Worm (Caenorhabditis elegans) whole organism, dauer: ENCODE results near the gene C27H5.6.

Source experiments
- unc-62 ChIP-seq: sonication (generic microtip); optimal IDR thresholded peaks from 2 replicates; lab custom pipeline; 2017; ENCODE audit warnings: missing biosample characterization, missing genetic modification reagents, missing genetic modification characterization

Gene C27H5.6

DNA sequence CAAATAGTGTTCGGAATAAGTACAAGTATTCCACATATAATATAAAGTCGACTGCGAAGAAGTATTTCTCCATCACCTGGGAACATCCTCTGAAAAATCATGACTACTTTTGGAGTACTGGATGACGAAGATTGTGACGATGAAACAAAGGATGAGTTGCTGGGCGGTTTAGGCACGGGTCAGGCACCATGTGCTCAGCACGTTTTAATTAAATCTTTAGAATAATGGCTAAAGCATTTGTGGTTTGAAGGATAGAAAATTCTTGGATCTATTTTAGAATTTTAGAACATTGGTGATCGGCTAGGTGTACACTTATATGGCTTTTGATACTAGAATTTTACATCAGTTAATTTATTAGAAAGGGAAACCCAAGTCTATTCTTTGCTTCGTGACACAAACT is at the start of gene C27H5.6:
Gene C27H5.6 (minus strand): TSS at position 101 of the 400 bp plus-strand sequence.
- no peak for TF ChIP-seq unc-62

DNA sequence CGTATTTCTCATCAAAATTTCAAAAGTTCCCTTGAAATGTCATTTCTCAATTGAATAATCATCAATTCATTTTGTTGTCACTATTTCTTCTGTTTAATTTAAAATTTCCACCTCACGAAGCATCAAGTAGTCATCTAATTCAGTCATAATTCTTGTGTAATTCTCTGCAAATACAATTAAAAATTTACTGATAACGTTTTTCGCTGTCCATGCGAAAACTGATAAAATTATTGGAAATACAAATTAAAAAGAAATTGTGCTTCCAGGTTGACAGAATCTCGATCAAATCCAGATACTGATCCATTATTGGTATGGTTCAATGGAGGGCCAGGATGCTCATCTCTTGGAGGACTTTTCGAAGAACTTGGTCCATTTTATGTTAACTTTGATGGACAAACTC is 46.3 kb upstream of the C27H5.6 start:
- TF ChIP-seq unc-62: no peak

DNA sequence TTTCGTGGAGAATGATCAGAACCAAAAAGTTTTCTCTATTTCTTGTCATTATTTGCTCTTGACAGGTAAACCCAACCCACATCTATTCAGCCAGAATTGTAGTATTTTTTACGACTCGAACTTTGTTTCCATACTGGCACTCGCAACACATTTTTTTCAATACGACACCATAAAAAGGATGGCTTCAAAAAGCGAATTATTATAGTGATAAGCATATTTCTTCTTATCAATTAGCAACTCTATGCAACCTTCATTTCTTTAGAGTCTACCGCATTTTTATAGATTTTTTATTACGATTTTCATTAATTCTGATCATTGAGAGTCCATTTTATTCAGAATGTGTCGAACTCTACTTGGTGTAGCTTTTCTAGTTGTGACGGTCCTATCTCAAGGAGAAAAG is 45.5 kb upstream of the C27H5.6 start, which contains the start of gene ctsa-3.1:
Gene ctsa-3.1 (plus strand): TSS at position 337 of the 400 bp plus-strand sequence.
- no peak for TF ChIP-seq unc-62

DNA sequence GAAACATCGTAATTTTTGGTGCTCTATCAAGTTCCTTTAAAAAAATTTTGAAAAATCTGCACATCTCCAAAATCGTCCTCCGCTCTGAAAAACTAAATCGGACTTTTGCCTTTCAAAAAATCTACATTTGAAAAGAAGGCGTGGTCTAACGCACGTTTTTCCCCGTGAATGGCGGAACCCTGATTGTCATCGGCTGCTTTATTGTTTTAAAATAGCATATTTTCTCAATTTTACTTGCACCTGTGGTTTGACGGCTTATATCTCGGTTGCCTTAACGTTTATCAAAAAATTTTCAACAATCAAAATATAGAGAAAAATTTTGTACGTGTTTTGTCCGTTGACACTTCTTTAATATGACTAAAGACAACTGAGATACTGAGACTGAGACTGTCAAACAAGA is 44.9 kb upstream of the C27H5.6 start:
- TF ChIP-seq unc-62: no peak

DNA sequence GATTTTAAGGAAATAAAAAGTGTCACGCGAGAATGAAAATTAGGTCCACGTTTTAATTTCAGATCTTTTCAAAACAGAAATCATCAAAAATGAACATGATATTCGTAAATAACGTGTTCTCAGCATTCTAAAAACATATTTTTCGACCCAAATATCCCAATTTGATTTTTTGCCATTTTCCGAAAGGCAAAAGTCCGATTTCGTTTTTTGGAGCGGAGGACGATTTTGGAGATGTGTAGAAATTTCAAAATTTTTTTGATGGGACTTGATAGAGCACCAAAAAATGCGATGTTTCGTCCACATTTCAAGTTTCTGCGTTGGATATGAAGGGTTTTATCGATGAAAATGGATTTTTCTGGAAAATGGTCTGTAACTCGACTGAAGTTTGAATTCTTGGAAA is 43.7 kb upstream of the C27H5.6 start:
- no peak for TF ChIP-seq unc-62

DNA sequence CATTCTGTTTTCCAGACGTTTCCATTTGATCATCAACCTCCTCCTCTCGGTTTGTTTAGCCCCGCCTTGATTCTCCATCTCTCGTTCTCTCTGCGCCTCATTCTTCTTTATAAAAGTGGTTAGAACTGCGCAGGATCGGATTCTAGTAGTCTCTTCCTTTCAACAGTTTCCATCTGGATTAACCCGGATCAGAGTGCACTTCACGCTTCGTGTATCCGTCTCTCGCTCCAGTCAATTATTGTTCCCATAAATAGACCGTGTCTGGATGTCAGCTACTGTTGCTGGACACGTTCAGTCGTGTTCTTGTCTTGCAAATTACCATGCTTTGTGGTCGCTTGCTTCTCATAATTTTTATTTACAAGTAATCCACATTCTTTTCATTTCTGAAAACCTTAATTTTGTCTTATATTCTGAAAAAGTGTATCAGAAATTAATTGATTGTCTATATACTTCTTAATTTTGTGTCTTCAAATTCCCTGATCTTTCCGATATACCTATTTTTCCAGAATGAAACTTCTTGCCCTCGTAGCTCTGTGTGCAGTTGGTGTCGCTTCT is 41.7 kb upstream of the C27H5.6 start, which contains the start of gene F32A5.4:
Gene F32A5.4 (plus strand): TSS at position 505 of the 555 bp plus-strand sequence.
- no peak for TF ChIP-seq unc-62

DNA sequence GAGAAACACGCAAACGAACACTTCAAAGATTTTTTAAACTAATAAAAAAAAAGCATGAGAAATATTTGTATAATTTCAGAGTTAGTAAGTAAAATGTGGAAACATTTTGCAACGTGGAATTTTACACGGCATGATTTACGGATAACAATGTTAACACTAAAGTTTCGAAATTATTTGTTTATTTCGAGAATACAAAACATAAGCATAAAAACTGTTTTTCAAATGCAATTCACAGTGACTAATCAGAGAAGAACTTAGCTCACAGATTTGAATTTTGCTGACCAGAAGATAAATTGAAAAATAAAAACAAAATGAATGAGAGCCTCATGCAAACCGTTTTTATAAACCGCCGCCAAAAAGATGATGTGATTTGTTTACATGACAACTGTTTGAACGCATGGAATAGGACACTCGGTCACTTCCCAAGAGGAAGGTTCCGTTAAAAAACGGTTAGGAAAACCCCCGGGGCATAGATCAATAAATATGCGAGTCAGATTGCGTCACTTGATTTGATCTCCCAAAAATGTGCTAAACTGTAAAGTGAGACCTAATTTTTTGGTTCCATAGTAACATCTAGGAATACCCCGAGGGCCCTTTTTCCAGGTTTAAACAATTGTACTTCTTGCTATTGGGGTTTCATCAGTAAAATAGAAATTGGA is 39.0 kb upstream of the C27H5.6 start, which contains the start of gene clh-3:
Gene clh-3 (minus strand): TSS at position 51 of the 659 bp plus-strand sequence.
- TF ChIP-seq unc-62: no peak

DNA sequence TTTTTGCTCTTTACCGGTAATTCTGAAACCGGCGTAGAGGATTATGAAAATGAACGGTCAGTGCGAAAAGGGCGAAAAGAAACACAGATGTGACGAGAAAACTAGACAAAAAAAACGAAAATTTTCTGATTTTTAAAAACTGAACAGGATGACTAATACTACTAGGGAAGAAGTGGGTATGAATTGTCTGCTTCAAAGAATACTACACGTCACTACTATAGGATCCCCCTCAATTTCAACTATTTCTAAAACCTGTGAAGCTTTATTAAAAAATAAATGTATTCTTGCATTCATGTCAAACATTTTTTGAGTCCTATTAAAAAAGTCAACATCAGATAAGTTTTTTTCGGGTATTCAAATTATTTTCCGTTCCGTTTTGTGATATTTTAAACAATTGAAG is 37.1 kb upstream of the C27H5.6 start:
- no peak for TF ChIP-seq unc-62

DNA sequence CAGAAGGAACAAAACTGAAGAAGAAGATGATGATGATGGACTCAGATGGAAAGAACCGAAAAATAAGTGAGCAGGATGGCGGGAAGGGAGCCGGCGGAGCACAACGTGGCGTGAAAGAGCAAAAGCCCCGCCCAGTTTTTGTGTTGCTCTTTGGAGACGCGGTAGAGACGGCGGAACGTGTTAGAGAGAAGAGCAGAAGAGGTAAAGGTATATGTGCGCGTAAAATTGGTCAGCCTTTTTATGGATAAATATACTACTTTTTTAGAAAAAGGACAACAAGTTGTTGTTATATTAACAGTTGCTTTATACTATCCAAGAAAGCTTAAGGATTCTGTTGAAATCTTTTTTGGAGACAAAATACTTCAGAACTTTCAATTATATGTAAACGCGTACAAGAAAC is 30.0 kb upstream of the C27H5.6 start, which contains the start of gene E04F6.10:
Gene E04F6.10 (minus strand): TSS at position 101 of the 400 bp plus-strand sequence.
- TF ChIP-seq unc-62: no peak

DNA sequence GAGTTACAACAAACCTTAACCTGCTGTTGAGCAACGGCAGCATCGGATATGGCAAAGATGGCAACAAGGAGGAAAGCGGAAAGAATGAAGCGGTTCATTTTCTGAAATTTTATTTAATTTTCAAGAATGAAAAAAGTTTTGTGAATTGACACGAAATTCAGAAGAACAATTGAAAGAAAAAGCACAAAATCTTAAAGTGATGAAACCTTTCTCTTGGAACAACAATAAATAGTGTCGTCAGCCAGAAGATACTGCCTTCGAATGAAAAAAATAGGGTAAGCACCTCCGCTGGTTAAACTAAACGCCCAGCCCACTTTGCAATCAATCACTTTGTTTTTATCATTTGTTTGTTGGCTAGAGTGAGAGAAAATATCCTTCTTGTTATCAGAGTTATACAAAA is 25.0 kb upstream of the C27H5.6 start, which contains the start of gene E04F6.9:
Gene E04F6.9 (minus strand): TSS at position 101 of the 400 bp plus-strand sequence.
- no peak for TF ChIP-seq unc-62

DNA sequence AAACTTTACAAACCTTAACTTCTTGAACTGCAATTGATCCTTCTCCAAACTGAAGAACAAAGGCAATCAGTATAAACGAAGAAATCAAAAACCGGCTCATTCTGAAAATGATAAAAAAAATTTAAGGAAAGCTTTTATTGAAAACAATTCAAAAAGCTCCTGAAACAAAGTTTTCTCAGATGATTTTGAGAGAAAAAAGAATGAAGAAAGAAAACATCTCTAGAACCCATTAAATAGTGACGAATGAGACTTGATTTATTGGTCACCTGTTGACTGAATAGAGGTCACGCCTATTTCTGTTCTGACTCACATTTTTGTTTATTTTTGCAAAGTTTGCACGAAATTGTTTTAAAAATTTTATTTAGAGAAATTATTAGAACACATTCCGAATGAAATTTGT is 24.3 kb upstream of the C27H5.6 start, which contains the start of gene E04F6.8:
Gene E04F6.8 (minus strand): TSS at position 101 of the 400 bp plus-strand sequence.
- TF ChIP-seq unc-62: no peak

DNA sequence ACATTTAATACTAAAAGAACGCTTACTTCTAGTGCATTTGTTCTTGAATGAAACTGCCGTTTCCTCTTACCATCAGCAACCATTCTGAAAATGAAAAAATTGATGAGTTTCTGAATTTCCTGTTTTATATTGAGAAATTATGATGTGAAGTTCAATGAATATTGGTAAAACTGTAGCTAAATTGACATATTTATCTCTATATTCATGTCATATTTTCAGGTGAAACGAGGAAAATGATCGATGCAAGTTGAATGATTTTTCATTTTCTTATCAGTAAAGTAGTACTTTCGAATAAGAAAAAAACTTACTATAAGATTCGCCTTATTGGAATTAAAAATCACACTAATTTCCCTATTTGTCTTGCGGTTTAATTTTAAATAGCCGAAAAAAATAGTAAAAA is 23.2 kb upstream of the C27H5.6 start, which contains the start of gene E04F6.15:
Gene E04F6.15 (minus strand): TSS at position 101 of the 400 bp plus-strand sequence.
- no peak for TF ChIP-seq unc-62

DNA sequence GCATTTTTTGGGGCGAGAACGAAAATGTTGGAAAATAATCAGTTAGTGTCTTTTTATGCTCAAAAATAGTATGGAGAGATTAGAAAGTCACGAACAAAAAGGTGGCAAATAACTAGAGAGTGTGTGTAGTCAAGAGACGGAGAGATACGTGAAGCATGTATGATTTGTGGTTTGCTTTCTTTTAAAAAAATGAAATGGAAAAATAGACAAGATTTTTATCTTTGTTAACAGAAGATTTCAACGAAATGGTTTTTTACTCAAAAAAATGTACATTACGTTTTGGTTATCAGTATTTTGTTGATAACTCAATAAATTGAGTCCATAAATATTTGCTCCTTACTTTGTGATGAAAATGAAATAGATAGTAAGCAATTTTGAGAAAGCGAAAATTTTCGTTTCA is 21.2 kb upstream of the C27H5.6 start, which contains the start of gene dhs-7:
Gene dhs-7 (minus strand): TSS at position 277 of the 400 bp plus-strand sequence.
- no peak for TF ChIP-seq unc-62

DNA sequence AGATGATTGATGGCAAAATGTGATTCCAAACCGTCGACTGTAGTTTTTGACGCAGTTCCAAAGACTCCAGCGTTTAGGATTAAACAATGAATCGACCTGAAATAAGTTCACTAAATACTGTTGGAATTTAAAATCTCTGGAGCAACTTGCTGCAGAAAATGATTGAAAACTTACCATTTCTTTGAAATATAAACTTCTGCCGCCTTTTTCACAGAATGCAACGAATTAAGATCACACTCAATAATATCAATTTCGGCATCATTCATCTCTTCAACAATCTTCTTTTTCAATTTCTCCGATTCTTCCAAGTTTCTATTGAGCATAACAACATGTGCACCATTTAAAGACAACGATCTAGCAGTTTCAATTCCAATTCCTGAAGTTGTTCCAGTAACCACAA is 20.6 kb upstream of the C27H5.6 start:
- no peak for TF ChIP-seq unc-62

DNA sequence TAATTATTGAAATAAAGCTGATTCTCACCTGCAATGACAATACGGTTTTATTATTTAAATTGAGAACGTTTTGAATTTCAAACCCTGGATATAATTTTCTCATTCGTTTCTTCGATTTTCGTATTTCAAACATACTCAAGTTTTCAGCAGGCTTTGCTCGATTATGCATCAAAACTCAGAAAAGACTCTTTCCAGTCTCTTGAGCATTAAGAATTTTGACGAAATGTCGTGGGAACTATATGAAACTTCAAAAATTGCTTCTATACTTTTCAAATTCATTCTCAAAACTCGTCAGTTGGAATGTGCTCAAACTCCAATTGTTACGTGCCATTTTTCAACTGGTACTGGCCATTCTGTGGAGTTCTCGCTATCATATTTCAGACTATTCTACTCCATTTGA is 18.4 kb upstream of the C27H5.6 start, which contains the start of gene srd-59:
Gene srd-59 (plus strand): TSS at position 301 of the 400 bp plus-strand sequence.
- no peak for TF ChIP-seq unc-62

DNA sequence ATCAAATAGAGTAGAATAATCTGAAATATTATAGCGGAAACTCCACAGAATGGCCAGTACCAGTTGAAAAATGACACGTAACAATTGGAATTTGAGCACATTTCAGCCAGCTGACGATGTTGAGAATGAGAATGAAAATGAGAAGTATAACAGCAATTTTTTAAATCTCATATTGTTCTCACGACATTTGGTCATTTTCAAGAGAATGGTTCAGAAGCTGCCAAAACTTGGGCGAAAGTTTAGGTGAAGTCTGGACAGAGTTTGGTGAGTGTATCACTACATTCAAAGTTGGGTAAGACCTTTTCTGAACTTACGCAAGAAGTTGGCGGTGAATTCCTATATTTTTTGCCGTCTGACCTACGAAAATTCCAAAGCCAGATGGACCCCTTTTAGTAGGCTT is 17.9 kb upstream of the C27H5.6 start, which contains the start of gene srd-58:
Gene srd-58 (minus strand): TSS at position 101 of the 400 bp plus-strand sequence.
- no peak for TF ChIP-seq unc-62

DNA sequence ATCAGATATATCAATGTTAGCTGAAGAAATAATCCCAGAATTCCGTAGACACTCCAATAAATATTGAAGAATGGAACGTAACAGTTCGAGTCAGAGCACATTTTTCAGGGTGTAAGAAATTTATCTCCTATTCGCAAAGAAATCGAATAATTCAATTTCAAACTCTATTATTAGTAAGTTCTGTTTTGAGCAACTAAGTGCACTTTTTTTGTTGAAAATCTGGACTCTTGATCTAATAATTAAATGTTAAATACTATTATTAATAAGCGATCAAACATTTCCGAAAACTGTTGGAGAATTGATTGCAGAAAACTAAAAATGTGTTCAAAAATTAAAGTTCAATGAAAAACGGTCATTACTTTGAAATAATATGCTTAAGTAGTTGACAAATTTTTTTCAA is 16.1 kb upstream of the C27H5.6 start, which contains the start of gene srd-56:
Gene srd-56 (minus strand): TSS at position 101 of the 400 bp plus-strand sequence.
- TF ChIP-seq unc-62: no peak
